Worm (Caenorhabditis elegans): ENCODE results near the gene ttr-46.
A peak's percentile ranks its signal among the peaks of the same experiment; 100 is the strongest.
"Not testable (repeated sequence)": the region's sequence is repeated elsewhere in the genome, so short reads cannot be mapped to it uniquely, and the experiment has no call there.

ttr-46 gene

DNA sequence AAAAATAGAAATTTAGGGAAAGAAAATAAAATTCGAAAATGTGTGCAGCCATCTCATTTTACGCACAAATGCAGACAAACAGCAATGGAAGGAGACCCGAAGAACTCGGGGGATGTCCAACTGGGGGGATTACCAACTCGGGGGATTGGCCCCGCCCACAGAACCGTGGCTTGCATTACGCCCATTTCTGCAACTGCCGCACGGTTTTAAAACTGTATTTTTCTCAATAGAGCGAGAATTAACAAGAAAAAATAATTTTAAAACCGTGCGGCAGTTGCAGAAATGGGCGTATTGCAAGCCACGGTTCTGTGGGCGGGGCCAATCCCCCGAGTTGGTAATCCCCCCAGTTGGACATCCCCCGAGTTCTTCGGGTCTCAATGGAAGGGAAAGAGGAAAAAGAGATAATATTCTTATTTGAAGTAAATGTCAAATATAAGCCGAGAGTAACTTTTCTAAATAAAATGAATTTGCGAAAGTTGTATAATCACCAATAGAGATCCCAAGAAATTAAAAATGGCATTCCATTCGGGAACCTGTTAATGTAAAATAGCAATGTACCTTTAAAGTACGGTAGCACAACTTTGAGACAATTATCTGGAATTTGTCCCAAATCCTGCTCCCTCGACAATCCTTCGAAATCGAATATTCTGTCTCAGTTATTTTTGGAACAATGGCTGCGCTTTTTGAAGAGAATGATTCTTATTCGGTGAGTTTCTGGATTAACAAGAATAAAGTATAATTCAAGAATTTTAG lies 29.9 kb downstream of the ttr-46 start, which contains the start of the genes ruvb-1 and tofu-1:
TSS of gene ruvb-1 (minus strand) at position 72 of the 753 bp plus-strand sequence.
TSS of gene tofu-1 (plus strand) at position 417 of the 753 bp plus-strand sequence.
- TF ChIP-seq hmg-1.2 (GFP tag; IDR thresholded peaks at IDR 0.05) (peak; percentile 49), cebp-1 (GFP tag; IDR thresholded peaks at IDR 0.05) (0 out of 2 replicates have a peak, but pooled peaks have one; percentile 63), cebp-1 (tag; optimal IDR thresholded peaks at IDR 0.05) (peak; percentile 69), T07F8.4 (tag; optimal IDR thresholded peaks at IDR 0.05) (peak; percentile 15), egrh-3 (GFP tag; IDR thresholded peaks at IDR 0.05) (peak; percentile 57), chd-7 (tag; optimal IDR thresholded peaks at IDR 0.05) (peak; percentile 15), zfh-2 (GFP tag; conservative IDR thresholded peaks at IDR 0.05) (0 out of 2 replicates have a peak, but pooled peaks have one; percentile 29), ceh-100 (GFP tag; IDR thresholded peaks at IDR 0.05) (peak; percentile 97), ekl-4 (GFP tag; IDR thresholded peaks at IDR 0.05) (peak; percentile 60; the same call in 1 of the 2 replicates), aptf-2 (GFP tag; conservative IDR thresholded peaks at IDR 0.05) (0 out of 2 replicates have a peak, but pooled peaks have one; percentile 62), lin-54 (GFP tag; optimal IDR thresholded peaks at IDR 0.05) (peak; percentile 23), D2030.7 (GFP tag; IDR thresholded peaks at IDR 0.05) (peak; percentile 35), rpc-1 (optimal IDR thresholded peaks at IDR 0.05) (peak; percentile 34), attf-5 (GFP tag; optimal IDR thresholded peaks at IDR 0.05) (peak; percentile 74), ZK185.1 (tag; optimal IDR thresholded peaks at IDR 0.05; ENCODE audit: poor library complexity, severe bottlenecking) (peak; percentile 58), C06A6.2 (GFP tag; conservative IDR thresholded peaks at IDR 0.05) (peak; percentile 94), F33H1.4 (GFP tag; IDR thresholded peaks at IDR 0.05) (peak; percentile 67), nhr-90 (tag; optimal IDR thresholded peaks at IDR 0.05) (peak; percentile 29), madf-10 (tag; optimal IDR thresholded peaks at IDR 0.05) (peak; percentile 70), nhr-80 (tag; optimal IDR thresholded peaks at IDR 0.05) (peak; percentile 60), Y67H2A.10 (GFP tag; conservative IDR thresholded peaks at IDR 0.05) (0 out of 2 replicates have a peak, but pooled peaks have one; percentile 47), madf-8 (GFP tag; conservative IDR thresholded peaks at IDR 0.05) (0 out of 2 replicates have a peak, but pooled peaks have one; percentile 15), ceh-27 (GFP tag; optimal IDR thresholded peaks at IDR 0.05) (peak; percentile 59), ztf-26 (tag; optimal IDR thresholded peaks at IDR 0.05) (peak; percentile 58), lsl-1 (GFP tag; optimal IDR thresholded peaks at IDR 0.05) (peak; percentile 63), attf-3 (GFP tag; conservative IDR thresholded peaks at IDR 0.05) (peak; percentile 12; the same call in 1 of the 2 replicates), Y53G8AR.9 (GFP tag; conservative IDR thresholded peaks at IDR 0.05) (peak; percentile 64), K11D2.4 (GFP tag; IDR thresholded peaks at IDR 0.05) (peak; percentile 50; the same call in 1 of the 2 replicates), him-1 (tag; optimal IDR thresholded peaks at IDR 0.05) (peak; percentile 14), B0336.3 (GFP tag; IDR thresholded peaks at IDR 0.05) (0 out of 2 replicates have a peak, but pooled peaks have one; percentile 15), Y95B8A.8 (GFP tag; IDR thresholded peaks at IDR 0.05) (0 out of 2 replicates have a peak, but pooled peaks have one; percentile 14), ceh-91 (GFP tag; IDR thresholded peaks at IDR 0.05) (0 out of 2 replicates have a peak, but pooled peaks have one; percentile 21), let-607 (tag; optimal IDR thresholded peaks at IDR 0.05) (peak in 1 of 2 experiments; percentile 34), bed-2 (GFP tag; IDR thresholded peaks at IDR 0.05) (0 out of 2 replicates have a peak, but pooled peaks have one; percentile 56), hsf-1 (GFP tag; IDR thresholded peaks at IDR 0.05) (0 out of 2 replicates have a peak, but pooled peaks have one; percentile 38), lin-40 (tag; optimal IDR thresholded peaks at IDR 0.05) (peak; percentile 90), tbp1 (GFP tag; optimal IDR thresholded peaks at IDR 0.05) (peak; percentile 14), lin-26 (GFP tag; IDR thresholded peaks at IDR 0.05) (peak; percentile 33; the same call in 1 of the 2 replicates), dox-1 (GFP tag; IDR thresholded peaks at IDR 0.05) (peak; percentile 54; the same call in 1 of the 2 replicates), pbrm-1 (GFP tag; IDR thresholded peaks at IDR 0.05) (peak; percentile 74; the same call in 1 of the 2 replicates), ztf-28 (GFP tag; IDR thresholded peaks at IDR 0.05) (0 out of 2 replicates have a peak, but pooled peaks have one; percentile 52), mcd-1 (GFP tag; IDR thresholded peaks at IDR 0.05) (peak; percentile 91), unc-130 (GFP tag; optimal IDR thresholded peaks at IDR 0.05) (peak; percentile 4), ztf-18 (tag; optimal IDR thresholded peaks at IDR 0.05) (peak; percentile 50), rcor-1 (GFP tag; IDR thresholded peaks at IDR 0.05) (peak; percentile 59)
- TF ChIP-seq rpc-1 (tag; optimal IDR thresholded peaks at IDR 0.05) = not testable (repeated sequence)

Measured in whole organism, young adult.